Worm (Caenorhabditis elegans): ENCODE results near the gene aagr-3.

aagr-3 gene

DNA sequence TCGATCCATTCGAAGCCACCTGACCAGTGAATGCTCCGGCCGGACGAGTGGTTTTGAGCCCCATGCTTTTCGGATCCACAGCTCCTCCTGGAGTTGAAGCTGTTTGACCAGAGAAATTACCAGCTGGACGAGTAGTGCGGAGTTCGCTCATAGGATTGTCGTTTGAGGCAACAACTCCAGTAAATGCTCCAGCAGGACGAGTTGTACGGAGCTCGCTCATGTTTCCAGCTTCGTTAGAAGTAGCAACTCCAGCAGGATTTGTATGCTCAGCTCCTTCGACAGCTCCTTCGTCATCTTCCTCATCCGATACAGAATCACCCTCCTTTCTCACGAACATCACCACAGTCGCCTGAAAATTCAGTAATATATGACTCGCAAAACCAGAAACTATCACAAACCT is 24.2 kb upstream of the aagr-3 start:
- TF ChIP-seq nhr-237 (tag; optimal IDR thresholded peaks at IDR 0.05) (no peak), skn-1 (tag; optimal IDR thresholded peaks at IDR 0.05) (no peak), R02D3.7 (tag; optimal IDR thresholded peaks at IDR 0.05) (no peak), egl-5 (tag; optimal IDR thresholded peaks at IDR 0.05) (no peak), ztf-11 (tag; optimal IDR thresholded peaks at IDR 0.05) (no peak), elt-1 (tag; optimal IDR thresholded peaks at IDR 0.05) (no peak), unc-39 (tag; optimal IDR thresholded peaks at IDR 0.05) (no peak), jun-1 (tag; optimal IDR thresholded peaks at IDR 0.05) (no peak), hmg-11 (tag; optimal IDR thresholded peaks at IDR 0.05) (no peak)

DNA sequence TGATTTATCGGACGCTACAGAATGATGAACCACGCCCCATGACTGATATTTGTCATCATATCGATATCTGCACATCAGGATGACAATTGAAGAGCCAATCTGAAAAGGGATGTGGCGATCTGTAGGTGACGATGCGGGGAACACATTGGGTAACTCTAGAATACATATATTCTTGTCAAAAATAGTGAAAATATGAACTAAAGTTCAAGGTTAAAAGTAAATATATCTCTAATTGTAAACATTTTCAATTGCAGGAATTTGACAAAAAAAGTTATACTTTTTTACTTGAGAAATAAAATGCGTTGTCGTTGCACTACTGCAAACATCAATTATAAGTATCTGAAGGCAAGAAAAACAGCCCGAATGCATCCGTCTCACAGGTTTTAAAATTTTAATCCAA is 23.6 kb upstream of the aagr-3 start, which contains the start of gene F58E6.6:
Gene F58E6.6, minus strand, starts transcription at position 101 of the 400 bp plus-strand sequence.
- TF ChIP-seq lin-39 (tag; optimal IDR thresholded peaks at IDR 0.05): no peak
- TF ChIP-seq unc-39 (tag; optimal IDR thresholded peaks at IDR 0.05): no peak
- no peak for TF ChIP-seq ztf-11 (tag; optimal IDR thresholded peaks at IDR 0.05)
- no peak for TF ChIP-seq nhr-28 (tag; optimal IDR thresholded peaks at IDR 0.05)
- no peak for TF ChIP-seq mdl-1 (tag; optimal IDR thresholded peaks at IDR 0.05)
- no peak for TF ChIP-seq ztf-4 (tag; optimal IDR thresholded peaks at IDR 0.05)
- TF ChIP-seq nhr-25 (tag; optimal IDR thresholded peaks at IDR 0.05): no peak
- TF ChIP-seq ZK546.5 (tag; optimal IDR thresholded peaks at IDR 0.05): no peak
- no peak for TF ChIP-seq ceh-16 (tag; optimal IDR thresholded peaks at IDR 0.05)
- no peak for TF ChIP-seq tbx-2 (tag; optimal IDR thresholded peaks at IDR 0.05)
- no peak for TF ChIP-seq mml-1 (tag; optimal IDR thresholded peaks at IDR 0.05)
- no peak for TF ChIP-seq ama-1 (optimal IDR thresholded peaks at IDR 0.05)
- no peak for TF ChIP-seq nhr-11 (tag; optimal IDR thresholded peaks at IDR 0.05)
- TF ChIP-seq pqm-1 (tag; optimal IDR thresholded peaks at IDR 0.05): no peak
- TF ChIP-seq zag-1 (tag; optimal IDR thresholded peaks at IDR 0.05): no peak
- no peak for TF ChIP-seq fos-1 (tag; optimal IDR thresholded peaks at IDR 0.05)
- no peak for TF ChIP-seq snpc-4 (tag; optimal IDR thresholded peaks at IDR 0.05)
- TF ChIP-seq ceh-28 (tag; optimal IDR thresholded peaks at IDR 0.05): no peak
- TF ChIP-seq nhr-67 (tag; optimal IDR thresholded peaks at IDR 0.05): no peak
- no peak for TF ChIP-seq egl-5 (tag; optimal IDR thresholded peaks at IDR 0.05)

DNA sequence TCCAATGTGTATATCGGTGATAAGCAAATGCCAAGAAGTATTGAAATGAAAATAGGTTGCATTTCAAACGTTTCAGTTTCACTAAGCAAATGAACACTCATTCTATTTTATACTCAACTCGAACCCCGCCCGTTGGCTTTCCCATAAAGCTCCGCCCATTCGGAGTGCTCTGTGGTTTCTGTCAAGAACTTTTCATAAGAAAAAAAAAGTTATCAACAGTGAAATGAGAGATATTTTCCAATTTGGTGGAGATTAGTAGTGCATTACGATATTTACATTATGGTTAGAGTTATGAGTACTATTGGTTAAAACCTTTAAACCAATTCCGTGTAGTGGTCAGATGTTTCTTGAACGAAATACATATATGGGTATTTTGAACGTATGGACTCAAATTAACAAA is 21.0 kb upstream of the aagr-3 start, which contains the start of gene F58E6.4:
Gene F58E6.4, minus strand, starts transcription at position 101 of the 400 bp plus-strand sequence.
- no peak for TF ChIP-seq fos-1 (tag; optimal IDR thresholded peaks at IDR 0.05)
- no peak for TF ChIP-seq nhr-23 (tag; optimal IDR thresholded peaks at IDR 0.05)
- no peak for TF ChIP-seq nhr-76 (tag; optimal IDR thresholded peaks at IDR 0.05)
- TF ChIP-seq unc-62 (GFP tag; optimal IDR thresholded peaks at IDR 0.05): no peak

DNA sequence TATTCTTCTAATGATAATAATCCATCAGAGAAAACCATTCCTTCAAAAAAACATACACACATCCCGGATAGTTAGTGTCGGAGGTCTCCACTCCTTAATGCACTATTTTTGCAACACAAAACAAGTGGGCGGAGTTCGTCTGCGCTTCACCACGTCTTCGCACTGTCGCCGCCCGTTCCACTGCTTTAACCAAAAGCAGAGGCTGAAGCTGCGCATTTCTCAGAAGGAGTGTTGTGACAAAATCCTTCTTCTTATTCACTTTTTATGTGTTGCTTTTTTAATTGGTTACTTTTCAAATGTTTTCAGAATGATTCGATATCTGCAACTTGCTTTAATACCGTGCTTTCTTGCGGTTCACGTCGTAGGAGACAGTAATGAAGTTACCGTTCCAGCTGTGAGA is 15.6 kb upstream of the aagr-3 start, which contains the start of gene F58E6.13:
Gene F58E6.13, plus strand, starts transcription at position 301 of the 400 bp plus-strand sequence.
- TF ChIP-seq ZK546.5 (tag; optimal IDR thresholded peaks at IDR 0.05): no peak
- TF ChIP-seq ceh-82 (tag; optimal IDR thresholded peaks at IDR 0.05): no peak
- TF ChIP-seq nfya-1 (tag; optimal IDR thresholded peaks at IDR 0.05; ENCODE audit: insufficient read depth): no peak
- no peak for TF ChIP-seq lin-15B (tag; optimal IDR thresholded peaks at IDR 0.05)
- no peak for TF ChIP-seq fkh-2 (tag; optimal IDR thresholded peaks at IDR 0.05)
- no peak for TF ChIP-seq skn-1 (tag; optimal IDR thresholded peaks at IDR 0.05)
- no peak for TF ChIP-seq nhr-76 (tag; optimal IDR thresholded peaks at IDR 0.05)
- no peak for TF ChIP-seq jun-1 (tag; optimal IDR thresholded peaks at IDR 0.05)
- no peak for TF ChIP-seq tbx-2 (tag; optimal IDR thresholded peaks at IDR 0.05)
- no peak for TF ChIP-seq nhr-237 (tag; optimal IDR thresholded peaks at IDR 0.05)

DNA sequence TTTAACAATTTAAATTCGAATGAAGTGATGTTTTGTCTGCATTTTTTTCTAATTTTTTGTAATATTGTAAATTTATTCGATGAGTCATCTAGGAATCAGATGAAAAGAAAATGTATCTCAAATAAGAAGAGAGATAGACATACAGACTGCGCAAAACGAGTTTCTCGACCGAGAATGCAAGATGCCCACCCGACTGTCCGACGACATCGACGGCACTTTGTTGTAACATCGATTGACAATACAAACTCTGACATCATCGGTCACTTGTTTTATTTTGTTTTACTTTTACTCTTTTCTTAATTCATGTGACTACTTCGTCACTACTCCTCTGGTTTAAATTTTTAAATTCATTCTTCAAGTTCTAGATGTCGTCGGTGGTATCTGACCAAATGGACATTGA is 11.5 kb upstream of the aagr-3 start, which contains the start of gene sta-2:
Gene sta-2, plus strand, starts transcription at position 349 of the 400 bp plus-strand sequence.
- TF ChIP-seq ceh-28 (tag; optimal IDR thresholded peaks at IDR 0.05): peak; percentile 57
- TF ChIP-seq nhr-77 (tag; optimal IDR thresholded peaks at IDR 0.05): no peak
- TF ChIP-seq egl-5 (tag; optimal IDR thresholded peaks at IDR 0.05): no peak
- no peak for TF ChIP-seq lin-15B (tag; optimal IDR thresholded peaks at IDR 0.05)
- TF ChIP-seq nhr-23 (tag; optimal IDR thresholded peaks at IDR 0.05): peak; percentile 65
- peak; percentile 85 for TF ChIP-seq nhr-25 (tag; optimal IDR thresholded peaks at IDR 0.05)
- TF ChIP-seq egl-27 (tag; optimal IDR thresholded peaks at IDR 0.05): peak; percentile 8

Data from whole organism, L3 larva.